Fruit fly (Drosophila melanogaster): Measurements from ENCODE around the gene Tat.

The Tat gene

DNA sequence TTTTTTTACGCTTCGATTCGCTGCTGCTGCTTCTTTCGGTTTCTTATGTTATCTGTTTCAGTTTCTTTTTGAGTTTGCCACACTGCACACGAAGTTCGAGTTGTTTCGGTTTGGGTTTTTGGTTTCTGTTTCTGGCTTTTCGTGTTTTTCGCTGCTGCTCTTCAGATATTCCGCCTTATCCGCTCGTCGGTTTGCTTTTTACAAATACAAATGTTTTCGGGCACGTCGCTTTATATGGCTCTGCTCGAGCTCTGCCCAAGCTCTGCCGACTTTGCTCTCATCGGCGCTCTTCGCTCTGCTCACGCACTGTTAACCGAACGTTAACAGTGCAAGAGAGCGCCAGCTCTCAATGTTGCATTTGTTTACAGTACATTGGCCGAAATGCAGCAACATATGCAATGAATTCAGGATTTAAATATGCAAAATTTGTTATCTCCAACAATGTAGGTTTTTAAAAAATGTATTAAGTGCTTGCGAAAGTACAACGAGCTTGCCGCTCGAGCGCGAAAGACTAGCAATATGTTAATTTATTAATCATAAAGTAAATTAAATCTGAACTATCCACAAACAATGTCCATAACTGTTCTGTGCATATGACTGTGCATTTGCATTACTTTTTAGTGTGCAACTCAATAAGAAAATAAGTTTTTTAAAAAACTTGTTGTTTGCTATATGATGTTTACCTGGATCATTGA lies 49.6 kb upstream of the Tat start (continued):
- TF ChIP-seq bsh (GFP tag; optimal IDR thresholded peaks at IDR 0.05) (peak in 1 of 2 experiments; percentile 5), tup (GFP tag; optimal IDR thresholded peaks at IDR 0.05) (no peak), psq (GFP tag; optimal IDR thresholded peaks at IDR 0.05) (no peak), CG11398 (GFP tag; optimal IDR thresholded peaks at IDR 0.05) (no peak), usp (GFP tag; optimal IDR thresholded peaks at IDR 0.05) (no peak), CG31441 (GFP tag; IDR thresholded peaks at IDR 0.05) (0 out of 2 replicates have a peak, but pooled peaks have one; percentile 10), CG3847 (GFP tag; IDR thresholded peaks at IDR 0.05) (no peak), btn (GFP tag; optimal IDR thresholded peaks at IDR 0.05) (no peak), caup (GFP tag; optimal IDR thresholded peaks at IDR 0.05; ENCODE audit: severe bottlenecking) (peak; percentile 1), chm (GFP tag; IDR thresholded peaks at IDR 0.05) (peak; percentile 80), onecut (GFP tag; IDR thresholded peaks at IDR 0.05) (no peak), CG3726 (GFP tag; IDR thresholded peaks at IDR 0.05) (no peak), lola (GFP tag; optimal IDR thresholded peaks at IDR 0.05) (peak in 1 of 3 experiments; percentile 8), sd (tag; optimal IDR thresholded peaks at IDR 0.05) (peak; percentile 2), row (GFP tag; IDR thresholded peaks at IDR 0.05) (0 out of 3 replicates have a peak, but pooled peaks have one; percentile 13), TFAM (GFP tag; optimal IDR thresholded peaks at IDR 0.05) (no peak), CG5180 (GFP tag; optimal IDR thresholded peaks at IDR 0.05) (peak; percentile 22), Rx (GFP tag; IDR thresholded peaks at IDR 0.05) (no peak), CG14441 (GFP tag; IDR thresholded peaks at IDR 0.05) (no peak; the same call in 1 of the 2 replicates), Abd-B (GFP tag; optimal IDR thresholded peaks at IDR 0.05) (no peak), tll (GFP tag; optimal IDR thresholded peaks at IDR 0.05) (no peak), CG9727 (GFP tag; optimal IDR thresholded peaks at IDR 0.05) (no peak), CG3838 (GFP tag; optimal IDR thresholded peaks at IDR 0.05) (peak; percentile 23), Dp (GFP tag; optimal IDR thresholded peaks at IDR 0.05) (no peak), az2 (GFP tag; optimal IDR thresholded peaks at IDR 0.05) (no peak), CG2199 (GFP tag; IDR thresholded peaks at IDR 0.05) (peak; percentile 70; the same call in 2 of the 3 replicates), CG3163 (GFP tag; optimal IDR thresholded peaks at IDR 0.05) (peak; percentile 68), CG11560 (tag; IDR thresholded peaks at IDR 0.05) (no peak), CG6791 (GFP tag; IDR thresholded peaks at IDR 0.05; ENCODE audit: partially characterized antibody) (peak; percentile 50; the same call in 1 of the 3 replicates), CG7839 (tag; optimal IDR thresholded peaks at IDR 0.05) (peak; percentile 5), CG2116 (GFP tag; optimal IDR thresholded peaks at IDR 0.05) (peak; percentile 12), CG12219 (GFP tag; optimal IDR thresholded peaks at IDR 0.05) (no peak), CG3995 (GFP tag; optimal IDR thresholded peaks at IDR 0.05) (no peak), CG8359 (GFP tag; optimal IDR thresholded peaks at IDR 0.05; ENCODE audit: borderline replicate concordance) (no peak), Dfd (GFP tag; optimal IDR thresholded peaks at IDR 0.05) (no peak), PHDP (tag; optimal IDR thresholded peaks at IDR 0.05) (peak; percentile 1), bcd (GFP tag; optimal IDR thresholded peaks at IDR 0.05) (no peak), gem (tag; optimal IDR thresholded peaks at IDR 0.05) (peak; percentile 35), CG9609 (GFP tag; optimal IDR thresholded peaks at IDR 0.05) (no peak), CG2678 (tag; optimal IDR thresholded peaks at IDR 0.05) (peak; percentile 9), CG17361 (GFP tag; IDR thresholded peaks at IDR 0.05) (peak; percentile 57; the same call in 2 of the 3 replicates), mirr (GFP tag; optimal IDR thresholded peaks at IDR 0.05) (no peak), NC2β (GFP tag; optimal IDR thresholded peaks at IDR 0.05) (peak; percentile 15), Deaf1 (tag; optimal IDR thresholded peaks at IDR 0.05) (peak; percentile 76), stwl (tag; optimal IDR thresholded peaks at IDR 0.05) (peak; percentile 20), sqz (GFP tag; optimal IDR thresholded peaks at IDR 0.05) (peak; percentile 1), wdn (GFP tag; IDR thresholded peaks at IDR 0.05) (no peak), Sox102F (GFP tag; optimal IDR thresholded peaks at IDR 0.05) (peak; percentile 11), CTCF (GFP tag; optimal IDR thresholded peaks at IDR 0.05) (no peak)

All from whole organism, embryonic.